Worm (Caenorhabditis elegans) whole organism, young adult: ENCODE data around the gene F38B6.7.
A peak's percentile ranks its signal among the peaks of the same experiment; 100 is the strongest.

Source experiments
- B0261.1 ChIP-seq: sonication (generic microtip); optimal IDR thresholded peaks from 2 replicates; lab custom pipeline; 2016; ENCODE audit warnings: mild to moderate bottlenecking, missing genetic modification characterization, moderate library complexity, missing compliant biosample characterization
- B0336.3 ChIP-seq: fragments of 200-800 bp; sonication (Bioruptor generic); IDR thresholded peaks from 2 replicates; pipeline ENCODE4 v1.3.6; 2022; ENCODE audit warnings: missing genetic modification characterization, missing compliant biosample characterization
- C06A6.2 ChIP-seq: fragments of 200-800 bp; sonication (Bioruptor generic); conservative IDR thresholded peaks from 2 replicates; pipeline ENCODE4 v1.3.6; 2022; ENCODE audit warnings: missing genetic modification characterization, missing compliant biosample characterization
- F55B11.4 ChIP-seq: sonication (generic microtip); optimal IDR thresholded peaks from 2 replicates; lab custom pipeline; 2016; ENCODE audit warnings: missing compliant biosample characterization, missing genetic modification characterization, borderline replicate concordance; ENCODE audit not compliant: insufficient read depth
- F57A8.1 ChIP-seq: fragments of 200-800 bp; sonication (Bioruptor generic); optimal IDR thresholded peaks from 2 replicates; lab custom pipeline; 2018; ENCODE audit warnings: mild to moderate bottlenecking, missing genetic modification characterization, moderate library complexity, missing compliant biosample characterization
- K11D2.4 ChIP-seq: fragments of 200-800 bp; sonication (Bioruptor generic); IDR thresholded peaks from 2 replicates; pipeline ENCODE4 v1.3.6; 2022; ENCODE audit warnings: missing genetic modification reagents, missing genetic modification characterization, missing compliant biosample characterization
- K12H6.12 ChIP-seq: fragments of 200-800 bp; sonication (Bioruptor generic); optimal IDR thresholded peaks from 2 replicates; lab custom pipeline; 2018; ENCODE audit warnings: mild to moderate bottlenecking, missing genetic modification characterization, missing compliant biosample characterization
- ZK185.1 ChIP-seq: sonication (generic microtip); optimal IDR thresholded peaks from 2 replicates; lab custom pipeline; 2016; ENCODE audit warnings: mild to moderate bottlenecking, missing genetic modification characterization, missing compliant biosample characterization; ENCODE audit not compliant: poor library complexity, severe bottlenecking
- attf-6 ChIP-seq: fragments of 200-800 bp; sonication (Bioruptor generic); IDR thresholded peaks from 2 replicates; pipeline ENCODE4 v1.3.6; 2022; ENCODE audit warnings: missing genetic modification reagents, missing genetic modification characterization, missing compliant biosample characterization
- cebp-1 ChIP-seq, 2 experiments: fragments of 200-800 bp in 1 of 2; sonication (Bioruptor generic) in 1 of 2; sonication (generic microtip) in 1 of 2; IDR thresholded peaks in 1 of 2; optimal IDR thresholded peaks in 1 of 2; 2 replicates each; pipeline versions ENCODE4 v1.3.6 to Lab custom; 2017 to 2022; ENCODE audit warnings: missing compliant biosample characterization in 2 of 2, missing genetic modification characterization in 2 of 2, mild to moderate bottlenecking in 1 of 2, missing genetic modification reagents in 1 of 2, moderate library complexity in 1 of 2
- ceh-91 ChIP-seq: fragments of 200-800 bp; sonication (Bioruptor generic); IDR thresholded peaks from 2 replicates; pipeline ENCODE4 v1.3.6; 2022; ENCODE audit warnings: missing genetic modification reagents, missing genetic modification characterization, missing compliant biosample characterization
- dox-1 ChIP-seq: fragments of 200-800 bp; sonication (Bioruptor generic); IDR thresholded peaks from 2 replicates; pipeline ENCODE4 v1.3.6; 2022; ENCODE audit warnings: missing genetic modification reagents, missing genetic modification characterization, missing compliant biosample characterization
- ets-4 ChIP-seq: fragments of 200-800 bp; sonication (Bioruptor generic); optimal IDR thresholded peaks from 2 replicates; lab custom pipeline; 2018; ENCODE audit warnings: mild to moderate bottlenecking, missing genetic modification characterization, missing compliant biosample characterization
- fkh-3 ChIP-seq: sonication (generic microtip); optimal IDR thresholded peaks from 2 replicates; lab custom pipeline; 2016; ENCODE audit warnings: mild to moderate bottlenecking, missing genetic modification characterization, missing compliant biosample characterization
- hrde-1 ChIP-seq: sonication (generic microtip); optimal IDR thresholded peaks from 2 replicates; lab custom pipeline; 2016; ENCODE audit warnings: missing genetic modification characterization, mild to moderate bottlenecking, missing compliant biosample characterization, moderate library complexity, missing genotype, missing genetic modification reagents, borderline replicate concordance
- lag-1 ChIP-seq: fragments of 200-800 bp; sonication (Bioruptor generic); IDR thresholded peaks from 2 replicates; pipeline ENCODE4 v1.3.6; 2022; ENCODE audit warnings: missing genetic modification reagents, missing genetic modification characterization, missing compliant biosample characterization
- let-526 ChIP-seq: fragments of 200-800 bp; sonication (Bioruptor generic); IDR thresholded peaks from 2 replicates; pipeline ENCODE4 v1.3.6; 2022; ENCODE audit warnings: missing genetic modification reagents, missing genetic modification characterization, missing compliant biosample characterization
- lir-1 ChIP-seq: fragments of 200-800 bp; sonication (Bioruptor generic); conservative IDR thresholded peaks from 2 replicates; pipeline ENCODE4 v1.3.6; 2022; ENCODE audit warnings: missing genetic modification reagents, missing genetic modification characterization, missing compliant biosample characterization
- nfya-1 ChIP-seq: sonication (generic microtip); optimal IDR thresholded peaks from 2 replicates; lab custom pipeline; 2017; ENCODE audit warnings: antibody characterized with exemption, missing compliant biosample characterization, missing genetic modification characterization, borderline replicate concordance; ENCODE audit not compliant: insufficient read depth
- nhr-120 ChIP-seq: fragments of 200-800 bp; sonication (Bioruptor generic); IDR thresholded peaks from 2 replicates; pipeline ENCODE4 v1.3.6; 2022; ENCODE audit warnings: missing genetic modification characterization, missing compliant biosample characterization
- nhr-27 ChIP-seq: fragments of 200-800 bp; sonication (Bioruptor generic); optimal IDR thresholded peaks from 2 replicates; lab custom pipeline; 2018; ENCODE audit warnings: mild to moderate bottlenecking, missing genetic modification characterization, moderate library complexity, missing compliant biosample characterization
- nhr-80 ChIP-seq: sonication (generic microtip); optimal IDR thresholded peaks from 2 replicates; lab custom pipeline; 2016; ENCODE audit warnings: missing genetic modification characterization, missing compliant biosample characterization
- rcor-1 ChIP-seq: fragments of 200-800 bp; sonication (Bioruptor generic); IDR thresholded peaks from 2 replicates; pipeline ENCODE4 v1.3.6; 2022; ENCODE audit warnings: missing genetic modification reagents, missing genetic modification characterization, missing compliant biosample characterization
- rpc-1 ChIP-seq, 2 experiments: fragments of 150-350 bp in 1 of 2; sonication (generic microtip) in 1 of 2; optimal IDR thresholded peaks; 2 replicates each; lab custom pipeline; 2014 to 2018; ENCODE audit warnings: missing biosample characterization in 1 of 2, missing genetic modification characterization in 1 of 2, missing genetic modification reagents in 1 of 2, missing genotype in 1 of 2
- snpc-1.3 ChIP-seq: sonication (generic microtip); optimal IDR thresholded peaks from 2 replicates; lab custom pipeline; 2017; ENCODE audit warnings: missing genetic modification characterization, mild to moderate bottlenecking, missing compliant biosample characterization, antibody characterized with exemption, moderate library complexity, missing genotype, missing genetic modification reagents; ENCODE audit not compliant: insufficient read depth
- sptf-2 ChIP-seq: fragments of 200-800 bp; sonication (Bioruptor generic); optimal IDR thresholded peaks from 2 replicates; lab custom pipeline; 2018; ENCODE audit warnings: mild to moderate bottlenecking, missing genetic modification characterization, missing compliant biosample characterization
- unc-130 ChIP-seq: sonication (generic microtip); optimal IDR thresholded peaks from 2 replicates; lab custom pipeline; 2016; ENCODE audit warnings: missing genetic modification reagents, missing genetic modification characterization, missing compliant biosample characterization
- ztf-28 ChIP-seq: fragments of 200-800 bp; sonication (Bioruptor generic); IDR thresholded peaks from 2 replicates; pipeline ENCODE4 v1.3.6; 2022; ENCODE audit warnings: missing genetic modification reagents, missing genetic modification characterization, missing compliant biosample characterization

F38B6.7 gene

DNA sequence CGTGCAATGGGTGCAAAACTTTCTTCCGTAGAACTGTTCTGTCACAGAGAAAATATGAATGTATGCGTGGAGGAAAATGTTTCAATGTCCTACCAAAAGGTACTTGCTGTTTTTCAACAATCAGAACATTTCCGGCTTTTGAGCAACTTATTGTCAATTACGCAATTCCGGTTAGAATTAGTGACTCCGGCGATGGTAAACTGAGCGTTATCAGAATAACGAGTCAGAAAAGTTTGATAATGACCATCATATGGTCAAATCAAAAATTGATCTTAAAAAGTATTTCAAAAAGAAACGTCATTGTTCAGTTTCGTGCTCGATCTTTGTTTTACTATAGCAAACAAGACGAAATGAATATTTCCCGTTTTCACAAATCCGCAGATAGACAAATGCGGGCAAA, 41.4 kb downstream of the F38B6.7 start:
- TF ChIP-seq nhr-80 (tag; lab: Kevin White, UChicago) (peak; percentile 38), attf-6 (GFP tag; lab: Robert Waterston, UW) (no peak), C06A6.2 (GFP tag; lab: Robert Waterston, UW) (no peak), F57A8.1 (GFP tag; lab: Kevin White, UChicago) (no peak), lag-1 (GFP tag; lab: Robert Waterston, UW) (no peak), dox-1 (GFP tag; lab: Robert Waterston, UW) (no peak), K11D2.4 (GFP tag; lab: Robert Waterston, UW) (no peak), hrde-1 (tag; lab: Kevin White, UChicago) (no peak), nhr-120 (GFP tag; lab: Robert Waterston, UW) (0 out of 2 replicates have a peak, but pooled peaks have one; percentile 57), ztf-28 (GFP tag; lab: Robert Waterston, UW) (no peak), rpc-1 (optimal IDR thresholded peaks at IDR 0.05; lab: Kevin White, UChicago) (no peak), rpc-1 (tag; optimal IDR thresholded peaks at IDR 0.05; lab: Kevin White, UChicago) (no peak), let-526 (GFP tag; lab: Robert Waterston, UW) (no peak)

DNA sequence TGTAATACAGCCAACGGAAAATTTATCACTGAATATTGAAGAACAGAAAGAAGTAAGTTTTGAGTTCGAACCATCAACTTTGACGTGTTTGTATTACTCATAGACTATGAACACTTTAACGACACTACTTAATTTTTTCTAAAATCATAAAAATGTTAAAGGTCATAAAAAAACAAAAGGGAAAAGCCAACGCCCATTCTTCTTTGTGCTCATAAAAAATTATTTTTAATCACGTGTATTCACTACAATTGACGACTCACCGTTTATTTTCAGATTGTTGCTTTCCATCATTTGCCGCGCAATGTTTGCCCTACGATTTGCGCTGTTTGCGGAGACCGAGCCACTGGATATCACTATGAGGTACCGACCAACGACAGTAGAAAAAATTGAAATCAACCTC, 41.9 kb downstream of the F38B6.7 start:
- TF ChIP-seq K12H6.12 (tag; lab: Kevin White, UChicago) (no peak), ets-4 (no peak), nfya-1 (no peak), sptf-2 (GFP tag; lab: Kevin White, UChicago) (no peak), B0336.3 (GFP tag; lab: Robert Waterston, UW) (no peak), ceh-91 (GFP tag; lab: Robert Waterston, UW) (no peak), B0261.1 (tag; lab: Kevin White, UChicago) (no peak), lir-1 (no peak), ZK185.1 (tag; lab: Kevin White, UChicago) (no peak), rcor-1 (GFP tag; lab: Robert Waterston, UW) (no peak), fkh-3 (tag; lab: Kevin White, UChicago) (no peak), nhr-27 (tag; lab: Kevin White, UChicago) (no peak), unc-130 (GFP tag; lab: Kevin White, UChicago) (no peak)

DNA sequence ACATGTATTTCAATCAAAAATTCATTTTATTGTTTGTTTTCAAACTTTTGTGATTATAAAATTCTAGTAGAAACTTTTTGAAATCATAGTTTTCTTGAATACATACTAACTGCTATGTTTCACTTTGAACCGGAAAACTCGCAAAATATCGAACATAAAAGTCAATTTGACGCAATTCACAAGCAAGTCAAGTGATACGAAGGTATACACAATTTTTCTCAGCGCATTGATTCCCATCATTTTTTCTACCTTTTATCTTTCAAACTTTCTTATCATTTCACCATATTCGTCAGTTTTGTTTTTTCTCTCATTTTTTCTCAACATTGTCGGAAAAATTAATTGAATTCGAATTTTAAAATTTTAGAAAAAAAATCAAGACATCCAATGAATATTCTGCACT, 43.0 kb downstream of the F38B6.7 start, which contains the start of gene nhr-173:
TSS of gene nhr-173 (plus strand) at position 366 of the 400 bp plus-strand sequence.
- TF ChIP-seq lir-1 (no peak), nhr-80 (tag; lab: Kevin White, UChicago) (peak; percentile 47)

DNA sequence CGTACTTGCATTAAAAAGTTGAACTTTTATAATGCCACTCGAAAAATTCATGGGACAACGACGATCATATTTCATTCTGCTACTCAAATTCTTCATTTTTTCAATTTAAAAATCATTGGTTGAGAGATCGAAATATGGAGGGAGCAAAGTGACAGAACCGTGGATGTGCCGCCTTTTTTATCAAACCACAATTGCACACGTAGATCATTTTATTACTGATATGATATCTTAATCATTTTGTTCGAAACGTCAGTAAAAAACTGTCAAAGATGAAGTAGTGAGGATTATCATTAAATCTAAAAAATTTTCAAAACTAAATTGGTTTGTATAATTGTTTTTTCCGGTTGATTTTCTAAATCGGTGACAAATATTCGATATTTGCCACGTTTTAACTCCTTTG, 44.0 kb downstream of the F38B6.7 start:
- TF ChIP-seq nhr-80 (tag; lab: Kevin White, UChicago) (peak; percentile 50), F55B11.4 (no peak)

DNA sequence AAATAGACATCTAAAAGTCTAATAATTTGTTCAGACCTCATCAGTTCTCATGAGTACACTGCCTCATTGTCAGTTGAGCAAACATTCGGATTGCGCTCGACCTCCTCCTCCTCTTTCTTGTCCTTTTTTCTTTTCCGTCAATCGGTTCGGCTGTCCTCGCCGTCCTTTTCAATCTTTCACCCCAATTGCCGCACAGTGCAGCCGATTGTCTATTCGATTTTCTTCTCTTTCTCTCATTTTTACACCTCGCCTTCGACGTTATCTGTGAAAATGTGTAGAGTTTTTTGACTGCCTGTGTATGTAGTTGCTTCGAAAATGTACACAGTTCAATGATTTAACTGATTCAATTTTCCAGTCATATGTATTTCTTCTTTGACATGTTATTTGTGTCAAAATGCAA, 45.0 kb downstream of the F38B6.7 start:
- no peak for TF ChIP-seq snpc-1.3 (tag; lab: Kevin White, UChicago)
- peak; percentile 92 for TF ChIP-seq nhr-80 (tag; lab: Kevin White, UChicago)
- TF ChIP-seq dox-1 (GFP tag; lab: Robert Waterston, UW) = 0 out of 2 replicates have a peak, but pooled peaks have one; percentile 63
- no peak for TF ChIP-seq cebp-1 (GFP tag; IDR thresholded peaks at IDR 0.05; lab: Robert Waterston, UW)
- TF ChIP-seq cebp-1 (tag; optimal IDR thresholded peaks at IDR 0.05; lab: Kevin White, UChicago) = peak; percentile 12
- TF ChIP-seq, all 124 proteins: peak for 3
